Fruit fly (Drosophila melanogaster): ENCODE data around the gene Arp6.

The Arp6 gene

dm6 chrX:15740288-15740726 lies 3.4 kb upstream of the Arp6 start:
- peak; percentile 7 for TF ChIP-seq Crg-1 (GFP tag; optimal IDR thresholded peaks at IDR 0.05)
- TF ChIP-seq CG7045 (GFP tag; optimal IDR thresholded peaks at IDR 0.05): peak; percentile 31
- peak; percentile 48 for TF ChIP-seq Mnt (GFP tag; optimal IDR thresholded peaks at IDR 0.05)
- no peak for TF ChIP-seq Hr96 (GFP tag; optimal IDR thresholded peaks at IDR 0.05)
- no peak for TF ChIP-seq toe (GFP tag; optimal IDR thresholded peaks at IDR 0.05)
- TF ChIP-seq CG5204 (GFP tag; optimal IDR thresholded peaks at IDR 0.05): no peak
- TF ChIP-seq tj (GFP tag; optimal IDR thresholded peaks at IDR 0.05): no peak
- TF ChIP-seq ovo (GFP tag; optimal IDR thresholded peaks at IDR 0.05): no peak
- peak; percentile 63 for TF ChIP-seq CG12768 (GFP tag; optimal IDR thresholded peaks at IDR 0.05)
- TF ChIP-seq Clk (GFP tag; optimal IDR thresholded peaks at IDR 0.05): peak; percentile 14
- no peak for TF ChIP-seq cnc (optimal IDR thresholded peaks at IDR 0.05)
- no peak for TF ChIP-seq CG1620 (GFP tag; optimal IDR thresholded peaks at IDR 0.05)
- TF ChIP-seq CG11617 (GFP tag; optimal IDR thresholded peaks at IDR 0.05): peak; percentile 76
- peak; percentile 46 for TF ChIP-seq pad (GFP tag; optimal IDR thresholded peaks at IDR 0.05)
- TF ChIP-seq bab1 (GFP tag; optimal IDR thresholded peaks at IDR 0.05): peak; percentile 19
- peak; percentile 44 for TF ChIP-seq cic (GFP tag; optimal IDR thresholded peaks at IDR 0.05)
- TF ChIP-seq CG7101 (tag; optimal IDR thresholded peaks at IDR 0.05): peak; percentile 87
- TF ChIP-seq CG33017 (tag; optimal IDR thresholded peaks at IDR 0.05): peak; percentile 69
- TF ChIP-seq kay (GFP tag; ENCODE audit: borderline replicate concordance): no peak
- peak; percentile 78 for TF ChIP-seq CG14711 (tag; optimal IDR thresholded peaks at IDR 0.05)

- TF ChIP-seq Crg-1 (GFP tag; optimal IDR thresholded peaks at IDR 0.05) (peak; percentile 40), CG7101 (tag; optimal IDR thresholded peaks at IDR 0.05) (peak; percentile 61), Mnt (GFP tag; optimal IDR thresholded peaks at IDR 0.05) (peak; percentile 85), toe (GFP tag; optimal IDR thresholded peaks at IDR 0.05) (peak; percentile 71), CG11617 (GFP tag; optimal IDR thresholded peaks at IDR 0.05) (peak; percentile 58), tj (GFP tag; optimal IDR thresholded peaks at IDR 0.05) (peak; percentile 11), bab1 (GFP tag; optimal IDR thresholded peaks at IDR 0.05) (peak; percentile 75), CG7045 (GFP tag; optimal IDR thresholded peaks at IDR 0.05) (no peak), cic (GFP tag; optimal IDR thresholded peaks at IDR 0.05) (peak; percentile 24), Hr96 (GFP tag; optimal IDR thresholded peaks at IDR 0.05) (peak; percentile 75), pad (GFP tag; optimal IDR thresholded peaks at IDR 0.05) (peak; percentile 45), CG12768 (GFP tag; optimal IDR thresholded peaks at IDR 0.05) (no peak), ovo (GFP tag; optimal IDR thresholded peaks at IDR 0.05) (peak; percentile 16), CG1620 (GFP tag; optimal IDR thresholded peaks at IDR 0.05) (peak; percentile 71), CG33017 (tag; optimal IDR thresholded peaks at IDR 0.05) (peak; percentile 11), CG14711 (tag; optimal IDR thresholded peaks at IDR 0.05) (peak; percentile 53), Clk (GFP tag; optimal IDR thresholded peaks at IDR 0.05) (no peak), CG5204 (GFP tag; optimal IDR thresholded peaks at IDR 0.05) (no peak), cnc (optimal IDR thresholded peaks at IDR 0.05) (no peak), kay (GFP tag; ENCODE audit: borderline replicate concordance) (no peak)
These were observed 2.1 kb upstream of the Arp6 start, which contains the start of the genes CG11679 and CG8206 for dm6 chrX:15738890-15739550. Gene CG11679, minus strand, starts transcription at chrX:15738954. Gene CG8206, plus strand, starts transcription at chrX:15739230.

- TF ChIP-seq CG33017 (tag; optimal IDR thresholded peaks at IDR 0.05) (peak; percentile 26), CG7101 (tag; optimal IDR thresholded peaks at IDR 0.05) (peak; percentile 69), bab1 (GFP tag; optimal IDR thresholded peaks at IDR 0.05) (peak; percentile 65), cnc (optimal IDR thresholded peaks at IDR 0.05) (no peak), ovo (GFP tag; optimal IDR thresholded peaks at IDR 0.05) (peak; percentile 44), Crg-1 (GFP tag; optimal IDR thresholded peaks at IDR 0.05) (peak; percentile 77), CG5204 (GFP tag; optimal IDR thresholded peaks at IDR 0.05) (no peak), toe (GFP tag; optimal IDR thresholded peaks at IDR 0.05) (peak; percentile 87), CG14711 (tag; optimal IDR thresholded peaks at IDR 0.05) (peak; percentile 53), Hr96 (GFP tag; optimal IDR thresholded peaks at IDR 0.05) (no peak), cic (GFP tag; optimal IDR thresholded peaks at IDR 0.05) (no peak), CG11617 (GFP tag; optimal IDR thresholded peaks at IDR 0.05) (peak; percentile 71), kay (GFP tag; ENCODE audit: borderline replicate concordance) (no peak), pad (GFP tag; optimal IDR thresholded peaks at IDR 0.05) (peak; percentile 57), CG7045 (GFP tag; optimal IDR thresholded peaks at IDR 0.05) (peak; percentile 41), Mnt (GFP tag; optimal IDR thresholded peaks at IDR 0.05) (peak; percentile 87), tj (GFP tag; optimal IDR thresholded peaks at IDR 0.05) (peak; percentile 51), CG12768 (GFP tag; optimal IDR thresholded peaks at IDR 0.05) (peak; percentile 38), CG1620 (GFP tag; optimal IDR thresholded peaks at IDR 0.05) (peak; percentile 90), Clk (GFP tag; optimal IDR thresholded peaks at IDR 0.05) (no peak)
These were observed 2.9 kb downstream of the Arp6 start, which contains the start of the genes CG12379 and MagR for dm6 chrX:15733995-15734394. Gene CG12379, minus strand, starts transcription at chrX:15733996. Gene MagR, plus strand, starts transcription at chrX:15734270.

- TF ChIP-seq Mnt (GFP tag; optimal IDR thresholded peaks at IDR 0.05): peak; percentile 73
- TF ChIP-seq Crg-1 (GFP tag; optimal IDR thresholded peaks at IDR 0.05): no peak
- peak; percentile 42 for TF ChIP-seq CG7101 (tag; optimal IDR thresholded peaks at IDR 0.05)
These were observed 3.6 kb downstream of the Arp6 start for dm6 chrX:15733192-15733892.

DNA sequence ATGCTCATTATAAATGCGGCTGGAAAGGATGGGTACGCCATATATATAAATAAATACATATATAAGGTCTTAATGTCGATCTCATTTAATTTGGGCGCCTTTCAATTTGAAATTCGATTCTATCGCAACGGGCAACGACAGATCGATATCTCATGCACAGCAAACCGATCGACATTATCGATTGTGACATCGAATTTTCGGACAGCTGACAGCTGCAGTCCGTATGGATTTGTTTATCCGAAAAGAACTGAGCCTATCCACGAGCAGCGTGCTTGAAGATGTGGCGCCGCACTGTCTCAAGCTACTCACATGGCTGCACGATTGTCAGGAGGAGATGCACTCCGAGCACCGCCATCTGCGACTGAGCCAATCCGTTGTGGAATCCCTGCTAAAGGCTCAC lies 5.0 kb downstream of the Arp6 start, which contains the start of gene CG8191:
Gene CG8191 (plus strand): TSS at position 211 of the 400 bp plus-strand sequence.
- TF ChIP-seq CG7045 (GFP tag; optimal IDR thresholded peaks at IDR 0.05) (no peak), bab1 (GFP tag; optimal IDR thresholded peaks at IDR 0.05) (peak; percentile 57)
